Fruit fly (Drosophila melanogaster) whole organism, prepupa: ENCODE results near the gene kni.

ENCODE experiments used
- Blimp-1 ChIP-seq: fragments of 200-800 bp; sonication (Bioruptor generic); optimal IDR thresholded peaks from 3 replicates; lab custom pipeline; 2017; ENCODE audit warnings: missing biosample characterization, missing genetic modification characterization, mild to moderate bottlenecking, moderate library complexity, missing genetic modification reagents
- CG10631 ChIP-seq: fragments of 200-800 bp; sonication (Bioruptor generic); optimal IDR thresholded peaks from 2 replicates; lab custom pipeline; 2016; ENCODE audit warnings: missing biosample characterization, missing genetic modification characterization
- CG10669 ChIP-seq: fragments of 200-800 bp; sonication (Bioruptor generic); optimal IDR thresholded peaks from 3 replicates; lab custom pipeline; 2018; ENCODE audit warnings: missing biosample characterization, mild to moderate bottlenecking, missing genetic modification characterization, moderate library complexity
- CG11762 ChIP-seq: fragments of 200-800 bp; sonication (Bioruptor generic); optimal IDR thresholded peaks from 3 replicates; lab custom pipeline; 2016; ENCODE audit warnings: missing biosample characterization, missing genetic modification characterization; ENCODE audit not compliant: insufficient read depth
- CG3032 ChIP-seq: fragments of 200-800 bp; optimal IDR thresholded peaks from 2 replicates; lab custom pipeline; 2019; ENCODE audit warnings: missing biosample characterization, mild to moderate bottlenecking, missing genetic modification characterization, moderate library complexity
- CG31627 ChIP-seq: fragments of 200-800 bp; sonication (Bioruptor generic); optimal IDR thresholded peaks from 3 replicates; lab custom pipeline; 2016; ENCODE audit warnings: missing biosample characterization, missing genetic modification characterization
- CG32006 ChIP-seq: fragments of 200-800 bp; sonication (Bioruptor generic); optimal IDR thresholded peaks from 3 replicates; lab custom pipeline; 2017; ENCODE audit warnings: missing biosample characterization, mild to moderate bottlenecking, missing genetic modification characterization
- CG34406 ChIP-seq: fragments of 200-800 bp; sonication (Bioruptor generic); optimal IDR thresholded peaks from 3 replicates; lab custom pipeline; 2016; ENCODE audit warnings: missing biosample characterization, missing genetic modification characterization
- CG4318 ChIP-seq: fragments of 200-800 bp; sonication (Bioruptor generic); optimal IDR thresholded peaks from 3 replicates; lab custom pipeline; 2017; ENCODE audit warnings: missing biosample characterization, mild to moderate bottlenecking, missing genetic modification characterization
- CG6276 ChIP-seq: fragments of 200-800 bp; sonication (Bioruptor generic); optimal IDR thresholded peaks from 2 replicates; lab custom pipeline; 2017; ENCODE audit warnings: missing biosample characterization, mild to moderate bottlenecking, missing genetic modification characterization
- CG6792 ChIP-seq: fragments of 200-800 bp; sonication (Bioruptor generic); optimal IDR thresholded peaks from 3 replicates; lab custom pipeline; 2016; ENCODE audit warnings: missing biosample characterization, missing genetic modification characterization
- CG6808 ChIP-seq: fragments of 200-800 bp; sonication (Bioruptor generic); optimal IDR thresholded peaks from 3 replicates; lab custom pipeline; 2017; ENCODE audit warnings: missing biosample characterization, missing genetic modification characterization, mild to moderate bottlenecking, moderate library complexity, missing genetic modification reagents
- CG6854 ChIP-seq: fragments of 200-800 bp; sonication (Bioruptor generic); optimal IDR thresholded peaks from 2 replicates; lab custom pipeline; 2017; ENCODE audit warnings: missing biosample characterization, mild to moderate bottlenecking, missing genetic modification characterization
- CG7368 ChIP-seq: fragments of 200-800 bp; sonication (Bioruptor generic); optimal IDR thresholded peaks from 3 replicates; lab custom pipeline; 2016; ENCODE audit warnings: missing biosample characterization, missing genetic modification characterization
- CG8119 ChIP-seq: fragments of 200-800 bp; sonication (Bioruptor generic); IDR thresholded peaks from 3 replicates; pipeline ENCODE4 v1.3.6; 2022; ENCODE audit warnings: missing biosample characterization, missing genetic modification characterization
- CG8319 ChIP-seq: fragments of 200-800 bp; sonication (Bioruptor generic); optimal IDR thresholded peaks from 3 replicates; lab custom pipeline; 2016; ENCODE audit warnings: missing biosample characterization, missing genetic modification characterization
- CG8632 ChIP-seq: fragments of 200-800 bp; sonication (Bioruptor generic); optimal IDR thresholded peaks from 3 replicates; lab custom pipeline; 2016; ENCODE audit warnings: missing biosample characterization, missing genetic modification characterization
- Eip78C ChIP-seq: fragments of 200-800 bp; sonication (Bioruptor generic); peaks from one replicate; lab custom pipeline; 2016; ENCODE audit warnings: missing biosample characterization, missing genetic modification characterization
- Eip93F ChIP-seq: fragments of 200-800 bp; sonication (Bioruptor generic); optimal IDR thresholded peaks from 2 replicates; lab custom pipeline; 2016; ENCODE audit warnings: missing biosample characterization, mild to moderate bottlenecking, missing genetic modification characterization
- Ets21C ChIP-seq: fragments of 200-800 bp; sonication (Bioruptor generic); optimal IDR thresholded peaks from 3 replicates; lab custom pipeline; 2016; ENCODE audit warnings: missing biosample characterization, missing genetic modification characterization
- Ets96B ChIP-seq: fragments of 200-800 bp; optimal IDR thresholded peaks from 2 replicates; lab custom pipeline; 2019; ENCODE audit warnings: missing biosample characterization, mild to moderate bottlenecking, missing genetic modification characterization, moderate library complexity
- Gug ChIP-seq: fragments of 200-800 bp; sonication (Bioruptor generic); IDR thresholded peaks from 2 replicates; pipeline ENCODE4 v1.3.6; 2022; ENCODE audit warnings: missing biosample characterization, missing genetic modification characterization
- Hr38 ChIP-seq: sonication (Bioruptor generic); optimal IDR thresholded peaks from 2 replicates; lab custom pipeline; 2016; ENCODE audit warnings: missing biosample characterization, missing genetic modification characterization
- Hr4 ChIP-seq: fragments of 200-800 bp; sonication (Bioruptor generic); optimal IDR thresholded peaks from 3 replicates; lab custom pipeline; 2016; ENCODE audit warnings: missing biosample characterization, missing genetic modification characterization
- Lpt ChIP-seq: fragments of 200-800 bp; sonication (Bioruptor generic); optimal IDR thresholded peaks from 3 replicates; lab custom pipeline; 2016; ENCODE audit warnings: missing biosample characterization, missing genetic modification characterization
- Met ChIP-seq: fragments of 200-800 bp; sonication (Bioruptor generic); optimal IDR thresholded peaks from 3 replicates; lab custom pipeline; 2016; ENCODE audit warnings: missing biosample characterization, missing genetic modification characterization
- OdsH ChIP-seq: fragments of 200-800 bp; sonication (Bioruptor generic); optimal IDR thresholded peaks from 3 replicates; lab custom pipeline; 2016; ENCODE audit warnings: missing biosample characterization, missing genetic modification characterization
- Sox102F ChIP-seq: fragments of 200-800 bp; sonication (Bioruptor generic); optimal IDR thresholded peaks from 2 replicates; lab custom pipeline; 2016; ENCODE audit warnings: missing biosample characterization, mild to moderate bottlenecking, missing genetic modification characterization
- Sox14 ChIP-seq: fragments of 200-800 bp; sonication (Bioruptor generic); optimal IDR thresholded peaks from 3 replicates; lab custom pipeline; 2016; ENCODE audit warnings: missing biosample characterization, missing genetic modification characterization
- Sox15 ChIP-seq: fragments of 200-800 bp; sonication (Bioruptor generic); optimal IDR thresholded peaks from 3 replicates; lab custom pipeline; 2016; ENCODE audit warnings: missing biosample characterization, missing genetic modification characterization
- achi ChIP-seq: fragments of 200-800 bp; sonication (Bioruptor generic); optimal IDR thresholded peaks from 3 replicates; lab custom pipeline; 2016; ENCODE audit warnings: missing biosample characterization, missing genetic modification characterization
- acj6 ChIP-seq: fragments of 200-800 bp; sonication (Bioruptor generic); optimal IDR thresholded peaks from 3 replicates; lab custom pipeline; 2016; ENCODE audit warnings: missing biosample characterization, missing genetic modification characterization
- cyc ChIP-seq: fragments of 200-800 bp; sonication (Bioruptor generic); optimal IDR thresholded peaks from 3 replicates; lab custom pipeline; 2016; ENCODE audit warnings: missing biosample characterization, missing genetic modification characterization
- dac ChIP-seq: fragments of 200-800 bp; sonication (Bioruptor generic); optimal IDR thresholded peaks from 2 replicates; lab custom pipeline; 2017; ENCODE audit warnings: missing biosample characterization, mild to moderate bottlenecking, missing genetic modification characterization
- dsx ChIP-seq: fragments of 200-800 bp; optimal IDR thresholded peaks from 3 replicates; lab custom pipeline; 2019; ENCODE audit warnings: missing biosample characterization, mild to moderate bottlenecking, missing genetic modification characterization, moderate library complexity; ENCODE audit not compliant: poor library complexity, severe bottlenecking
- esn ChIP-seq: fragments of 200-800 bp; sonication (Bioruptor generic); optimal IDR thresholded peaks from 2 replicates; lab custom pipeline; 2016; ENCODE audit warnings: missing biosample characterization, mild to moderate bottlenecking, missing genetic modification characterization, moderate library complexity
- fd59A ChIP-seq: fragments of 200-800 bp; sonication (Bioruptor generic); optimal IDR thresholded peaks from 2 replicates; lab custom pipeline; 2017; ENCODE audit warnings: missing biosample characterization, mild to moderate bottlenecking, missing genetic modification characterization, missing genetic modification reagents
- fd85E ChIP-seq: fragments of 200-800 bp; sonication (Bioruptor generic); optimal IDR thresholded peaks from 3 replicates; lab custom pipeline; 2016; ENCODE audit warnings: missing biosample characterization, missing genetic modification characterization
- fkh ChIP-seq: fragments of 200-800 bp; sonication (Bioruptor generic); optimal IDR thresholded peaks from 3 replicates; lab custom pipeline; 2017; ENCODE audit warnings: missing biosample characterization, mild to moderate bottlenecking, missing genetic modification characterization, moderate library complexity
- net ChIP-seq: fragments of 200-800 bp; sonication (Bioruptor generic); optimal IDR thresholded peaks from 3 replicates; lab custom pipeline; 2016; ENCODE audit warnings: missing biosample characterization, missing genetic modification characterization
- pdm3 ChIP-seq: fragments of 200-800 bp; sonication (Bioruptor generic); optimal IDR thresholded peaks from 3 replicates; lab custom pipeline; 2016; ENCODE audit warnings: missing biosample characterization, missing genetic modification characterization
- ss ChIP-seq, 2 experiments: fragments of 200-800 bp; sonication (Bioruptor generic); optimal IDR thresholded peaks; 2 replicates in 1 of 2; 3 replicates in 1 of 2; lab custom pipeline; 2017 to 2018; ENCODE audit warnings: mild to moderate bottlenecking in 2 of 2, missing biosample characterization in 2 of 2, missing genetic modification characterization in 2 of 2, moderate library complexity in 1 of 2
- svp ChIP-seq: fragments of 200-800 bp; sonication (Bioruptor generic); peaks from one replicate; lab custom pipeline; 2016; ENCODE audit warnings: missing biosample characterization, missing genetic modification characterization
- topi ChIP-seq: fragments of 200-800 bp; sonication (Bioruptor generic); optimal IDR thresholded peaks from 3 replicates; lab custom pipeline; 2016; ENCODE audit warnings: missing biosample characterization, missing genetic modification characterization
- vri ChIP-seq: fragments of 200-800 bp; sonication (Bioruptor generic); optimal IDR thresholded peaks from 3 replicates; lab custom pipeline; 2016; ENCODE audit warnings: missing biosample characterization, mild to moderate bottlenecking, missing genetic modification characterization

kni gene

DNA sequence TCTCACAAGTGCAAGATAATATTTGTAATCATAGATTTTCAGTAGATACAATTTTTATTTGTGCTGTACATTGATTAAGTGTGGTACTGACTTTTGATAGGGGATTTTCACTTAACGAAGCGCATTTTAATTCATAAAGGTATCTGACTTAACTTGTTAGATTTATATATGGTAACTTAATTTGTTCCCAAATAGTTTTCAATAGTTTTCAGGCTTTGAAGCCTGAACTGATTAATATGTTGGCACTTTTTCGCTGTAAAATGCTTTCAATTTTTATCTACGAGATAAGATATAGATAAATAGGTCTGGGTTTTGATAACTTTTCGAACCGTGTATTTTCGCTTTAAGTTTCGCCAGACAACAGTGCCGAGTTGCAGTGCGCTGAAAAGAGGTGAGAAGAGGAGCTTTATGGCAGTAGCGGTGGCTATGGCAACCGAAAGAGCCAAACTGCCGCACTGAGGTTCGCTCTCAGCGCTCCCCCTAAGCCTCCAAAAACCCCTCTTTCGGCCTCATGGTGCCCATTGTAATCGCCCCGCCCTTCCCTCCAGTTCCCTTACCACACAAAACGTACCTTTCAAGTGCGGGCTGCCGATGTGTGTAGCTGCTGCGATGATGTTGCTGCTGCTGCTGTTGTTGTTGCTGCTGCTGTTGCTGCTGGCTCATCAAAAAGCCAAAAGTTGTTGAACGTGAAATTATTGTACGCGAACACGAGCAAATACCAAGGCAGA, 38.5 kb upstream of the kni start (continued):
- TF ChIP-seq CG7368 (GFP tag; lab: Kevin White, UChicago) (no peak), dsx (peak; percentile 36), Lpt (GFP tag; lab: Kevin White, UChicago) (peak; percentile 15), pdm3 (GFP tag; lab: Kevin White, UChicago) (peak; percentile 1), CG6276 (no peak), Sox15 (GFP tag; lab: Kevin White, UChicago) (no peak), CG8632 (GFP tag; lab: Kevin White, UChicago) (no peak), CG8319 (GFP tag; lab: Kevin White, UChicago) (no peak), cyc (GFP tag; lab: Kevin White, UChicago) (no peak), acj6 (GFP tag; lab: Kevin White, UChicago) (peak; percentile 42), CG4318 (no peak), CG31627 (peak; percentile 33), CG6854 (GFP tag; lab: Kevin White, UChicago) (peak; percentile 65), svp (peak; percentile 70), CG10669 (GFP tag; lab: Kevin White, UChicago) (no peak), Blimp-1 (no peak), Ets21C (no peak), CG3032 (tag; lab: Kevin White, UChicago) (no peak), Sox14 (GFP tag; lab: Kevin White, UChicago) (peak; percentile 18), vri (GFP tag; lab: Kevin White, UChicago) (no peak), net (GFP tag; lab: Kevin White, UChicago) (no peak), CG6792 (no peak), esn (GFP tag; lab: Kevin White, UChicago) (peak; percentile 43), Met (GFP tag; lab: Kevin White, UChicago) (no peak), fd59A (GFP tag; lab: Kevin White, UChicago) (no peak), CG34406 (GFP tag; lab: Kevin White, UChicago) (peak; percentile 14), CG11762 (GFP tag; lab: Kevin White, UChicago) (no peak), Hr4 (GFP tag; lab: Kevin White, UChicago) (peak; percentile 39), Gug (GFP tag; lab: Robert Waterston, UW) (no peak), OdsH (peak; percentile 45), Sox102F (peak; percentile 27), Eip78C (peak; percentile 76), Eip93F (no peak), achi (GFP tag; lab: Kevin White, UChicago) (no peak), ss (GFP tag; optimal IDR thresholded peaks at IDR 0.05; lab: Kevin White, UChicago) (no peak), dac (no peak), topi (GFP tag; lab: Kevin White, UChicago) (peak; percentile 36), Ets96B (no peak), CG8119 (GFP tag; lab: Robert Waterston, UW) (0 out of 3 replicates have a peak, but pooled peaks have one; percentile 25), fd85E (GFP tag; lab: Kevin White, UChicago) (no peak)

DNA sequence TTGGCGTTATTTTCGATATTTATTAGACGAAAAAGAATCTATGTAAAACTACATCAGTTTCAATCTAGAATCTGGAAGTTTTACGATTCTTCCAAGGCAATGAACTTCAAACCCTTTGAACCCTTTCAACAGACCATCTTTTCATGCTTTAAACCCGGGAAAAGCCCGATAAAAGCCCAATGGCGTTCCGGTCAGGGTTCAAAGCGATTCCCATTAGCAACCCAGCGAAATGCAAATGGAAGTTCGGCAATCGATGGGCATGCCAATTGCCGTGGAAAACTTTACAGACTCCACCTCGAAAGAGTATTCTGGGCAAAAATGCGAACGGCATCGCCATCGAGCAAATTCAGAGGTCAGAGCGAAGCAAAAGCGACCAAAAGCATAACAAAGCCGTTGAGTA, 37.3 kb upstream of the kni start:
- TF ChIP-seq acj6 (GFP tag; lab: Kevin White, UChicago) (peak; percentile 30), cyc (GFP tag; lab: Kevin White, UChicago) (peak; percentile 19), CG10631 (peak; percentile 1), CG6808 (GFP tag; lab: Kevin White, UChicago) (no peak), fkh (no peak), Eip78C (peak; percentile 52), Lpt (GFP tag; lab: Kevin White, UChicago) (no peak), ss (GFP tag; optimal IDR thresholded peaks at IDR 0.05; lab: Kevin White, UChicago) (peak in 1 of 2 experiments; percentile 21), CG11762 (GFP tag; lab: Kevin White, UChicago) (no peak), Eip93F (no peak), Sox102F (no peak), CG32006 (peak; percentile 32), fd85E (GFP tag; lab: Kevin White, UChicago) (no peak), Met (GFP tag; lab: Kevin White, UChicago) (no peak), CG6792 (no peak), CG8119 (GFP tag; lab: Robert Waterston, UW) (peak; percentile 22; the same call in 1 of the 3 replicates), CG6854 (GFP tag; lab: Kevin White, UChicago) (no peak), CG31627 (peak; percentile 7), Hr38 (no peak), Hr4 (GFP tag; lab: Kevin White, UChicago) (no peak), svp (no peak)
- TF ChIP-seq, all 60 proteins: peak for 8
